Worm (Caenorhabditis elegans): Measurements from ENCODE around the gene fbxa-81.
"Not testable (repeated sequence)": the region's sequence is repeated elsewhere in the genome, so short reads cannot be mapped to it uniquely, and the experiment has no call there.

Gene fbxa-81

DNA sequence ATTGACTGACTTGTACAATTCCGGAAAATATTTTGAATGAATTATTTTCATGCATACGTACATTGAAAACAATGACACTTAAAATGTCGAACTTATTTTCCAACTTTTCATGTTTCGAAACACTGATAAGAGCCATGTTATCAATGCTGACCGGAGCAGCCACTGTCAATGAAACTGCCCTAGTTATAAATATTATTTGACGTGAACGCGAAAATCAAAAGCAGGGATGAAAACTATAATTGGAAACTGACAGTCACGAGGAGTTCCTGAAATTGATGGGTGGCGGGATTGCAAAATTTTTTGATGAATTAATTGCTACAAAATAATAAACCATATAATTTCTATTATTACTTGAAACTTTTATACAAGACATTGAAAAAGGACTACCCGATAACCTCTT is 2.4 kb downstream of the fbxa-81 start:
- no peak for TF ChIP-seq C08G9.2 (tag; optimal IDR thresholded peaks at IDR 0.05)
- TF ChIP-seq pax-1 (tag; optimal IDR thresholded peaks at IDR 0.05) = no peak
- TF ChIP-seq C38D4.7 (GFP tag; optimal IDR thresholded peaks at IDR 0.05) = no peak
- TF ChIP-seq gmeb-2 (tag; optimal IDR thresholded peaks at IDR 0.05) = no peak
- no peak for TF ChIP-seq fax-1 (tag; optimal IDR thresholded peaks at IDR 0.05)
- no peak for TF ChIP-seq ttx-3 (tag; optimal IDR thresholded peaks at IDR 0.05)
- no peak for TF ChIP-seq Y22D7AL.16 (tag; optimal IDR thresholded peaks at IDR 0.05)
- TF ChIP-seq ceh-48 (tag; optimal IDR thresholded peaks at IDR 0.05) = no peak

DNA sequence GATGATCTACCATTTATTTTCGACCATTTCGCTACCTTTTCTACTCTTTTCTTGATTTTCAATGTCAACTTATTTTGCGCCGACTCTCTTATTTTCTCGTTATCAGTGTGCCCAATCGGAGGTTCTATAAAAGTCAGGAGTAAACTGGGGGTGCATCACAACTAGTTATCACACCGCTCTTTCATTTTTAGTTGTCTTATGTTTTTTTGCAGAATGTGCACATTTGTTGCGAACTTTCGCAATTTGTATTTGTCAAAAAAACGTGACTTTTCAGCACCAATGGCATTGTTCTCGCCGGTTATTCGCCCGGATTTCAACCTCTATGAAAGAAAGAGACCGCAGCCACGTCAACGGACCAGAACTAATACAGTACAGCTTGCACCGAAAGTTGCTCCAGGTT is 4.3 kb downstream of the fbxa-81 start:
- TF ChIP-seq mec-3 (tag; optimal IDR thresholded peaks at IDR 0.05; ENCODE audit: borderline replicate concordance) (no peak), ceh-24 (tag; optimal IDR thresholded peaks at IDR 0.05) (no peak), ama-1 (optimal IDR thresholded peaks at IDR 0.05) (no peak), ceh-31 (tag; optimal IDR thresholded peaks at IDR 0.05) (no peak), ceh-18 (tag; optimal IDR thresholded peaks at IDR 0.05) (no peak), ceh-45 (GFP tag; IDR thresholded peaks at IDR 0.05) (no peak), ceh-2 (tag; optimal IDR thresholded peaks at IDR 0.05) (no peak), lim-6 (tag; optimal IDR thresholded peaks at IDR 0.05) (no peak), T23F11.4 (GFP tag; optimal IDR thresholded peaks at IDR 0.05) (no peak), sox-2 (GFP tag; IDR thresholded peaks at IDR 0.05) (no peak), sdc-2 (tag; optimal IDR thresholded peaks at IDR 0.05) (no peak), ceh-22 (tag; optimal IDR thresholded peaks at IDR 0.05) (no peak), fax-1 (tag; optimal IDR thresholded peaks at IDR 0.05) (no peak), tbx-7 (tag; optimal IDR thresholded peaks at IDR 0.05) (no peak), hlh-13 (GFP tag; optimal IDR thresholded peaks at IDR 0.05) (no peak), eyg-1 (tag; optimal IDR thresholded peaks at IDR 0.05) (no peak), ceh-34 (tag; optimal IDR thresholded peaks at IDR 0.05) (no peak), pqm-1 (tag; optimal IDR thresholded peaks at IDR 0.05) (no peak)

DNA sequence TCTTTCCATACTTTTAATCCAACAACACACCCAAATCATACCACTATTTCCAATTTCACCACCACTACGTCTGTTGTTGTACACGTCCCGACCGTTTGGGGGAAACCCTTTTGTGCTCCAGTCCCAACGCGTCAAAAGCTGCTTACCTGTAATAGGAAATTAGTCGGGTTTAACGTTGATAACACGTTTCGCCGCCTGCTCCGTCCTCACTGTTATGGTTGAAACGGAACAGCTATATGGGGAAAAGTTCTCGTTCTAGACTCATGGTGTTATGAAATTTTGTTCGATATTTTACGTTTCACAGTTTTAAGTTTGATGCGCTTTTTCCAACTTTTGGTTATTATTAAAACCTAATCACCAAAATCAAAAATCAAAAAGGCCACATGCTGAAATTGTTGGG is 6.0 kb downstream of the fbxa-81 start:
- TF ChIP-seq elt-2 (tag; optimal IDR thresholded peaks at IDR 0.05) (no peak), ceh-18 (tag; optimal IDR thresholded peaks at IDR 0.05) (no peak), T23F11.4 (GFP tag; optimal IDR thresholded peaks at IDR 0.05) (no peak), mec-3 (tag; optimal IDR thresholded peaks at IDR 0.05; ENCODE audit: borderline replicate concordance) (no peak), pros-1 (tag; optimal IDR thresholded peaks at IDR 0.05) (no peak), rnt-1 (tag; optimal IDR thresholded peaks at IDR 0.05) (no peak), pqm-1 (tag; optimal IDR thresholded peaks at IDR 0.05) (no peak), C38D4.7 (GFP tag; optimal IDR thresholded peaks at IDR 0.05) (no peak), ceh-22 (tag; optimal IDR thresholded peaks at IDR 0.05) (no peak)

DNA sequence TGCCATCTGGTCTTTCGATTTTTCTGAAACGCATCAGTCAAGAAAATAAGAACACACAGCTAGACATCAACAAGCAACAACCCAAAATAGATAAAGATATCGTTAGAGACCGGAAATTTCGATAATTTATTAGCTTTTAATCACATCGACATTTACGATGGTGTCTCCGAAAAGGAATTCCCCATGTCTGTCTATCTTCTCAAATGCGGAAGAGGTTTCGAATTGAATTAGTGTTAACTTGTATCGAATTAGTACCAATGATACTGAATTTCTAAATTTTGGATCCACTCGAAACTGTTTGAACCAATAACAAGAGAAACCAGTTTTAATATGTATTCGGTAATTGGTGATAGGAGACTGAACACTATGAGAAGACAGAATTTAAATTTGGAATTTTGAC is 7.3 kb downstream of the fbxa-81 start:
- TF ChIP-seq ceh-31 (tag; optimal IDR thresholded peaks at IDR 0.05) (no peak), ttx-3 (tag; optimal IDR thresholded peaks at IDR 0.05) (no peak), ets-4 (tag; optimal IDR thresholded peaks at IDR 0.05) (no peak)

DNA sequence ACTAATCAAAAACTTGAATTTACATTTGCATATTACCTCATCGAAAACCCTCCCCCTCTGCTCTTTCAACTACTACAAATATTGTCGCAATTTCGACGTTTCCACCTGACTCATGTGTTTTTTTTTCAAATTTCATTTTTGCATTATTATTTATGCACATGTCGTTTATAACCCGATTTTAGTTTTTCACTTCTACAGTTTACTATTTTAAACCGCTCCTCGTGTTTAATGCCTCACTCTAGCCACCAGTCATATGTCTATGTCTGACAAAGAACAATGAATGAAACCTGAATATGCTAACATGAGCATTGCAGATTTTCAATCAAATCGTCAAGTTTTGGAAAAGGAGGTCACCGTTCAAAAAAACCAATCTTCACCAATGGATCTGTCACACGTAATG is 7.8 kb downstream of the fbxa-81 start, which contains the start of gene T24C2.5:
Gene T24C2.5, plus strand, starts transcription at position 301 of the 400 bp plus-strand sequence.
- no peak for TF ChIP-seq ceh-45 (GFP tag; IDR thresholded peaks at IDR 0.05)

DNA sequence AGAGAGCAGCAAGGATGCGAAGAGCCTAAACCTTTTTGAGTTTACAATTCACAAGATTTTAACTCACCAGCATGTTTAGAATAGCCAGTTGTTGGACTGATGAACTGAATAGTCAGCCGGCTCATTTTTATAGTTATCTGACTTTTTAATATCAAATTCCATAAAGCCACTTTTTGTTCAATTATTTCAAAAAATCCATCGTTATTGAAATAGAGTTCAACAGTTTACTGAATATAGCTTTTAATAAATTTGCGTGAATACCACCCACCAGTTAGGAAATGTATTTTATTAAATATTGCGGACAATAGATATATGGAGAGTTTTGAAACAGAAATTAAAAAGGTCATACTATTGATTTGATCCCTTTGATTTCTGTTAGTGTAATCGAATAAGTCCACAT is 11.8 kb downstream of the fbxa-81 start, which contains the start of gene nspc-20:
Gene nspc-20, minus strand, starts transcription at position 101 of the 400 bp plus-strand sequence.
- TF ChIP-seq ceh-22 (tag; optimal IDR thresholded peaks at IDR 0.05) = no peak
- TF ChIP-seq sdc-2 (tag; optimal IDR thresholded peaks at IDR 0.05) = no peak
- no peak for TF ChIP-seq zip-5 (tag; optimal IDR thresholded peaks at IDR 0.05)
- no peak for TF ChIP-seq C08G9.2 (tag; optimal IDR thresholded peaks at IDR 0.05)

DNA sequence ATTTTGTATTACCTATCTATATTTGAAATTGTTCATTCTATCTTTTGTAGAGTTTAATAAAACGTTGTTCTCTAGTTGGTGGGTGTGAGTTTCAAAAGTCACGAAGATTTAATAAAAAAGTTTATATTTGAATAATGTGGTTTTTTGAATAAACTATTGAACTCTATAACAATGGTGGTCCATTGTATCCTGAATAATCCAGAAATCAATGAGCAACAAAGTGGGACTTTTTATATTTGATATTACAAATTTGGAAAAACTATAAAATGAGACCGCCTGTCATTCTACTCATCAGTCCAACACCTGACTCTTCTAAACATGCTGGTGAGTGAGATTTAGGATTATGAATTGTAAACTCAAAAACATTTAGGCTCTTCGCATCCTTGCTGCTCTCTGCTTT is 13.5 kb downstream of the fbxa-81 start, which contains the start of gene nspc-19:
Gene nspc-19, plus strand, starts transcription at position 301 of the 400 bp plus-strand sequence.
- not testable (repeated sequence) for TF ChIP-seq tbx-7, ceh-22, unc-86 (tag; optimal IDR thresholded peaks at IDR 0.05)

Measured in whole organism, late embryonic.